Fruit fly (Drosophila melanogaster) whole organism, prepupa: ENCODE results near the gene GlnRS.

Source experiments
- CG10631 ChIP-seq: fragments of 200-800 bp; sonication (Bioruptor generic); optimal IDR thresholded peaks from 2 replicates; lab custom pipeline; 2016; ENCODE audit warnings: missing biosample characterization, missing genetic modification characterization
- CG11294 ChIP-seq: fragments of 200-800 bp; sonication (Bioruptor generic); IDR thresholded peaks from 2 replicates; pipeline ENCODE4 v1.3.6; 2022; ENCODE audit warnings: missing biosample characterization, missing genetic modification characterization
- CG11762 ChIP-seq: fragments of 200-800 bp; sonication (Bioruptor generic); optimal IDR thresholded peaks from 3 replicates; lab custom pipeline; 2016; ENCODE audit warnings: missing biosample characterization, missing genetic modification characterization; ENCODE audit not compliant: insufficient read depth
- CG15336 ChIP-seq: fragments of 200-800 bp; sonication (Bioruptor generic); IDR thresholded peaks from 2 replicates; pipeline ENCODE4 v1.3.6; 2022; ENCODE audit warnings: missing biosample characterization, missing genetic modification characterization
- CG1621 ChIP-seq: fragments of 200-800 bp; sonication (Bioruptor generic); optimal IDR thresholded peaks from 3 replicates; lab custom pipeline; 2018; ENCODE audit warnings: missing biosample characterization, mild to moderate bottlenecking, missing genetic modification characterization
- CG3032 ChIP-seq: fragments of 200-800 bp; optimal IDR thresholded peaks from 2 replicates; lab custom pipeline; 2019; ENCODE audit warnings: missing biosample characterization, mild to moderate bottlenecking, missing genetic modification characterization, moderate library complexity
- CG31627 ChIP-seq: fragments of 200-800 bp; sonication (Bioruptor generic); optimal IDR thresholded peaks from 3 replicates; lab custom pipeline; 2016; ENCODE audit warnings: missing biosample characterization, missing genetic modification characterization
- CG32006 ChIP-seq: fragments of 200-800 bp; sonication (Bioruptor generic); optimal IDR thresholded peaks from 3 replicates; lab custom pipeline; 2017; ENCODE audit warnings: missing biosample characterization, mild to moderate bottlenecking, missing genetic modification characterization
- CG4318 ChIP-seq: fragments of 200-800 bp; sonication (Bioruptor generic); optimal IDR thresholded peaks from 3 replicates; lab custom pipeline; 2017; ENCODE audit warnings: missing biosample characterization, mild to moderate bottlenecking, missing genetic modification characterization
- CG6163 ChIP-seq: fragments of 200-800 bp; sonication (Bioruptor generic); IDR thresholded peaks from 3 replicates; pipeline ENCODE4 v1.3.6; 2022; ENCODE audit warnings: missing biosample characterization, missing genetic modification characterization
- CG6808 ChIP-seq: fragments of 200-800 bp; sonication (Bioruptor generic); optimal IDR thresholded peaks from 3 replicates; lab custom pipeline; 2017; ENCODE audit warnings: missing biosample characterization, missing genetic modification characterization, mild to moderate bottlenecking, moderate library complexity, missing genetic modification reagents
- CG7368 ChIP-seq: fragments of 200-800 bp; sonication (Bioruptor generic); optimal IDR thresholded peaks from 3 replicates; lab custom pipeline; 2016; ENCODE audit warnings: missing biosample characterization, missing genetic modification characterization
- CG8119 ChIP-seq: fragments of 200-800 bp; sonication (Bioruptor generic); IDR thresholded peaks from 3 replicates; pipeline ENCODE4 v1.3.6; 2022; ENCODE audit warnings: missing biosample characterization, missing genetic modification characterization
- CG8632 ChIP-seq: fragments of 200-800 bp; sonication (Bioruptor generic); optimal IDR thresholded peaks from 3 replicates; lab custom pipeline; 2016; ENCODE audit warnings: missing biosample characterization, missing genetic modification characterization
- Eip75B ChIP-seq: fragments of 200-800 bp; sonication (Bioruptor generic); optimal IDR thresholded peaks from 3 replicates; lab custom pipeline; 2016; ENCODE audit warnings: missing biosample characterization, missing genetic modification characterization
- Eip93F ChIP-seq: fragments of 200-800 bp; sonication (Bioruptor generic); optimal IDR thresholded peaks from 2 replicates; lab custom pipeline; 2016; ENCODE audit warnings: missing biosample characterization, mild to moderate bottlenecking, missing genetic modification characterization
- Ets96B ChIP-seq: fragments of 200-800 bp; optimal IDR thresholded peaks from 2 replicates; lab custom pipeline; 2019; ENCODE audit warnings: missing biosample characterization, mild to moderate bottlenecking, missing genetic modification characterization, moderate library complexity
- Gug ChIP-seq: fragments of 200-800 bp; sonication (Bioruptor generic); IDR thresholded peaks from 2 replicates; pipeline ENCODE4 v1.3.6; 2022; ENCODE audit warnings: missing biosample characterization, missing genetic modification characterization
- Lpt ChIP-seq: fragments of 200-800 bp; sonication (Bioruptor generic); optimal IDR thresholded peaks from 3 replicates; lab custom pipeline; 2016; ENCODE audit warnings: missing biosample characterization, missing genetic modification characterization
- OdsH ChIP-seq: fragments of 200-800 bp; sonication (Bioruptor generic); optimal IDR thresholded peaks from 3 replicates; lab custom pipeline; 2016; ENCODE audit warnings: missing biosample characterization, missing genetic modification characterization
- Smox ChIP-seq: fragments of 200-800 bp; sonication (Bioruptor generic); optimal IDR thresholded peaks from 3 replicates; lab custom pipeline; 2016; ENCODE audit warnings: missing biosample characterization, missing genetic modification characterization
- Sox14 ChIP-seq: fragments of 200-800 bp; sonication (Bioruptor generic); optimal IDR thresholded peaks from 3 replicates; lab custom pipeline; 2016; ENCODE audit warnings: missing biosample characterization, missing genetic modification characterization
- Sox15 ChIP-seq: fragments of 200-800 bp; sonication (Bioruptor generic); optimal IDR thresholded peaks from 3 replicates; lab custom pipeline; 2016; ENCODE audit warnings: missing biosample characterization, missing genetic modification characterization
- achi ChIP-seq: fragments of 200-800 bp; sonication (Bioruptor generic); optimal IDR thresholded peaks from 3 replicates; lab custom pipeline; 2016; ENCODE audit warnings: missing biosample characterization, missing genetic modification characterization
- acj6 ChIP-seq: fragments of 200-800 bp; sonication (Bioruptor generic); optimal IDR thresholded peaks from 3 replicates; lab custom pipeline; 2016; ENCODE audit warnings: missing biosample characterization, missing genetic modification characterization
- cyc ChIP-seq: fragments of 200-800 bp; sonication (Bioruptor generic); optimal IDR thresholded peaks from 3 replicates; lab custom pipeline; 2016; ENCODE audit warnings: missing biosample characterization, missing genetic modification characterization
- dac ChIP-seq: fragments of 200-800 bp; sonication (Bioruptor generic); optimal IDR thresholded peaks from 2 replicates; lab custom pipeline; 2017; ENCODE audit warnings: missing biosample characterization, mild to moderate bottlenecking, missing genetic modification characterization
- dsx ChIP-seq: fragments of 200-800 bp; optimal IDR thresholded peaks from 3 replicates; lab custom pipeline; 2019; ENCODE audit warnings: missing biosample characterization, mild to moderate bottlenecking, missing genetic modification characterization, moderate library complexity; ENCODE audit not compliant: poor library complexity, severe bottlenecking
- eg ChIP-seq: fragments of 200-800 bp; sonication (Bioruptor generic); IDR thresholded peaks from 3 replicates; pipeline ENCODE4 v1.3.6; 2022; ENCODE audit warnings: missing biosample characterization, missing genetic modification characterization
- esn ChIP-seq: fragments of 200-800 bp; sonication (Bioruptor generic); optimal IDR thresholded peaks from 2 replicates; lab custom pipeline; 2016; ENCODE audit warnings: missing biosample characterization, mild to moderate bottlenecking, missing genetic modification characterization, moderate library complexity
- fd59A ChIP-seq: fragments of 200-800 bp; sonication (Bioruptor generic); optimal IDR thresholded peaks from 2 replicates; lab custom pipeline; 2017; ENCODE audit warnings: missing biosample characterization, mild to moderate bottlenecking, missing genetic modification characterization, missing genetic modification reagents
- fkh ChIP-seq: fragments of 200-800 bp; sonication (Bioruptor generic); optimal IDR thresholded peaks from 3 replicates; lab custom pipeline; 2017; ENCODE audit warnings: missing biosample characterization, mild to moderate bottlenecking, missing genetic modification characterization, moderate library complexity
- lz ChIP-seq: fragments of 200-800 bp; sonication (Bioruptor generic); optimal IDR thresholded peaks from 3 replicates; lab custom pipeline; 2016; ENCODE audit warnings: missing biosample characterization, missing genetic modification characterization
- pdm3 ChIP-seq: fragments of 200-800 bp; sonication (Bioruptor generic); optimal IDR thresholded peaks from 3 replicates; lab custom pipeline; 2016; ENCODE audit warnings: missing biosample characterization, missing genetic modification characterization
- salr ChIP-seq, 2 experiments: fragments of 200-800 bp; sonication (Bioruptor generic); optimal IDR thresholded peaks; 3 replicates each; lab custom pipeline; 2016 to 2018; ENCODE audit warnings: missing biosample characterization in 2 of 2, missing genetic modification characterization in 2 of 2, mild to moderate bottlenecking in 1 of 2
- spab ChIP-seq: fragments of 200-800 bp; sonication (Bioruptor generic); optimal IDR thresholded peaks from 2 replicates; lab custom pipeline; 2017; ENCODE audit warnings: missing biosample characterization, mild to moderate bottlenecking, missing genetic modification characterization, missing genetic modification reagents
- ss ChIP-seq, 2 experiments: fragments of 200-800 bp; sonication (Bioruptor generic); optimal IDR thresholded peaks; 2 replicates in 1 of 2; 3 replicates in 1 of 2; lab custom pipeline; 2017 to 2018; ENCODE audit warnings: mild to moderate bottlenecking in 2 of 2, missing biosample characterization in 2 of 2, missing genetic modification characterization in 2 of 2, moderate library complexity in 1 of 2
- svp ChIP-seq: fragments of 200-800 bp; sonication (Bioruptor generic); peaks from one replicate; lab custom pipeline; 2016; ENCODE audit warnings: missing biosample characterization, missing genetic modification characterization
- topi ChIP-seq: fragments of 200-800 bp; sonication (Bioruptor generic); optimal IDR thresholded peaks from 3 replicates; lab custom pipeline; 2016; ENCODE audit warnings: missing biosample characterization, missing genetic modification characterization
- vri ChIP-seq: fragments of 200-800 bp; sonication (Bioruptor generic); optimal IDR thresholded peaks from 3 replicates; lab custom pipeline; 2016; ENCODE audit warnings: missing biosample characterization, mild to moderate bottlenecking, missing genetic modification characterization

Gene GlnRS

dm6 chr3R:25269909-25270308, 4.4 kb upstream of the GlnRS start, which contains the start of the genes CG11889 and CG11891:
CG11889 (plus strand) TSS chr3R:25270209.
CG11891 (plus strand) TSS chr3R:25270209.
- TF ChIP-seq achi (GFP tag; lab: Kevin White, UChicago): no peak
- TF ChIP-seq Eip93F (GFP tag; lab: Kevin White, UChicago): no peak
- TF ChIP-seq OdsH (GFP tag; lab: Kevin White, UChicago): no peak
- no peak for TF ChIP-seq CG32006 (GFP tag; lab: Kevin White, UChicago)
- TF ChIP-seq spab (GFP tag; lab: Kevin White, UChicago): no peak
- no peak for TF ChIP-seq CG8632 (GFP tag; lab: Kevin White, UChicago)
- no peak for TF ChIP-seq CG7368

dm6 chr3R:25266751-25267150, 1.2 kb upstream of the GlnRS start:
- no peak for TF ChIP-seq esn
- TF ChIP-seq, all 60 proteins: peak for 0

DNA sequence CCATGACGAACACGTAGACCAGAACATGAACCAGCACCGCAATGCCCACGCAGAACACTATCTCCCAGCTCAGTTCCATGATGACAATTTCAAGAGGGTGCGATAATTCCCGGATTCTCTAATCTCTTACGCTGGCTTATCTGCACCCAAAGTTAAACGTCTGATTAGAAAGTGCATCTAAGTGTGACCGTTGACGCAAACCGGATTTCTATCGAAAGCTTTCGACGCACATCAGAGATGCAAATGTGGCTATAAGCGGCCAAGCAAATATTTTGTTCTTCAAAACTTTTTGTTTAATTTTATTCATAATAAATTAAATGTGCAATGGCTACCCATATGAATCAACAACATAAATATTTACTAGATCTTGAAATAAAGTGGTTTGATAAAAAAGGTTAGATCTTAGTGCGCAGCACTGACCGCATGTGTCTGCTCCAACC, 3.2 kb downstream of the GlnRS start, which contains the start of the genes Kdsr and CG11858:
Gene Kdsr (minus strand): TSS at position 177 of the 440 bp plus-strand sequence.
Gene CG11858 (plus strand): TSS at position 420 of the 440 bp plus-strand sequence.
- TF ChIP-seq fkh (GFP tag; lab: Kevin White, UChicago) (peak; percentile 76), Sox15 (GFP tag; lab: Kevin White, UChicago) (peak; percentile 13), fd59A (GFP tag; lab: Kevin White, UChicago) (no peak), CG32006 (GFP tag; lab: Kevin White, UChicago) (no peak), CG11762 (GFP tag; lab: Kevin White, UChicago) (no peak), Lpt (GFP tag; lab: Kevin White, UChicago) (peak; percentile 6), OdsH (GFP tag; lab: Kevin White, UChicago) (no peak), CG15336 (GFP tag; lab: Robert Waterston, UW) (0 out of 2 replicates have a peak, but pooled peaks have one; percentile 43), dsx (GFP tag; lab: Kevin White, UChicago) (peak; percentile 37), CG11294 (GFP tag; lab: Robert Waterston, UW) (peak; percentile 28; the same call in 1 of the 2 replicates), CG8119 (peak; percentile 44; the same call in 2 of the 3 replicates), Eip93F (GFP tag; lab: Kevin White, UChicago) (peak; percentile 60), CG6163 (GFP tag; lab: Robert Waterston, UW) (peak; percentile 58; the same call in 1 of the 3 replicates), CG3032 (tag; lab: Kevin White, UChicago) (peak; percentile 58), achi (GFP tag; lab: Kevin White, UChicago) (peak; percentile 36), topi (GFP tag; lab: Kevin White, UChicago) (no peak), esn (peak; percentile 78), svp (GFP tag; lab: Kevin White, UChicago) (peak; percentile 95), Smox (no peak), CG31627 (GFP tag; lab: Kevin White, UChicago) (peak; percentile 73), Gug (GFP tag; lab: Robert Waterston, UW) (peak; percentile 65), lz (GFP tag; lab: Kevin White, UChicago) (peak; percentile 77), ss (GFP tag; optimal IDR thresholded peaks at IDR 0.05; lab: Kevin White, UChicago) (no peak), vri (GFP tag; lab: Kevin White, UChicago) (peak; percentile 94), Ets96B (peak; percentile 53), CG1621 (tag; lab: Kevin White, UChicago) (peak; percentile 44), eg (GFP tag; lab: Robert Waterston, UW) (peak; percentile 72; the same call in 2 of the 3 replicates)

DNA sequence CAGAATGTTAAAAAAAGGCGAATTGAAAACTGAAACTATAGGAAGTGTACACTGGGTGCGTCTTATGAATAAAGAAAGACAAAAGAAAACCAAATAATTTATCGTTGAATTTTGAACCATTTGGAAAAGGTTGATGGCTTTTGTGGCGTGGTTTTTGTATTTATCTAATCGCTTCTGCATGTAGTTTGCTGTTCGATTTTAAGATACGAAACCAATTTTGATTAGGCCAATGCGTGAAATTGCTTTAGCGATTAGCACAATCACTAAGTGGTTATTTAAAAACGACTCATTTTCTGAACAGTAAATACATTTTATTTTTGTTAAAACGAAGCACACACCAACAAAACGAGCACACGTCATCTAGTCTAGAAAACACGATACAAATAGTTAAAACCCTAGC, 4.9 kb downstream of the GlnRS start:
- TF ChIP-seq CG10631 (GFP tag; lab: Kevin White, UChicago): no peak
- no peak for TF ChIP-seq CG6808 (GFP tag; lab: Kevin White, UChicago)
- no peak for TF ChIP-seq salr (GFP tag; optimal IDR thresholded peaks at IDR 0.05; lab: Kevin White, UChicago)
- no peak for TF ChIP-seq CG4318 (GFP tag; lab: Kevin White, UChicago)
- no peak for TF ChIP-seq cyc (GFP tag; lab: Kevin White, UChicago)
- TF ChIP-seq esn: no peak
- TF ChIP-seq Eip75B: no peak
- no peak for TF ChIP-seq Sox14
- no peak for TF ChIP-seq acj6 (GFP tag; lab: Kevin White, UChicago)
- TF ChIP-seq pdm3 (GFP tag; lab: Kevin White, UChicago): no peak
- no peak for TF ChIP-seq dac (GFP tag; lab: Kevin White, UChicago)
- TF ChIP-seq topi (GFP tag; lab: Kevin White, UChicago): no peak
- TF ChIP-seq eg (GFP tag; lab: Robert Waterston, UW): no peak
- TF ChIP-seq, all 60 proteins: peak for 0
